Fruit fly (Drosophila melanogaster): ENCODE measurements around the gene CG9427.

CG9427 gene

DNA sequence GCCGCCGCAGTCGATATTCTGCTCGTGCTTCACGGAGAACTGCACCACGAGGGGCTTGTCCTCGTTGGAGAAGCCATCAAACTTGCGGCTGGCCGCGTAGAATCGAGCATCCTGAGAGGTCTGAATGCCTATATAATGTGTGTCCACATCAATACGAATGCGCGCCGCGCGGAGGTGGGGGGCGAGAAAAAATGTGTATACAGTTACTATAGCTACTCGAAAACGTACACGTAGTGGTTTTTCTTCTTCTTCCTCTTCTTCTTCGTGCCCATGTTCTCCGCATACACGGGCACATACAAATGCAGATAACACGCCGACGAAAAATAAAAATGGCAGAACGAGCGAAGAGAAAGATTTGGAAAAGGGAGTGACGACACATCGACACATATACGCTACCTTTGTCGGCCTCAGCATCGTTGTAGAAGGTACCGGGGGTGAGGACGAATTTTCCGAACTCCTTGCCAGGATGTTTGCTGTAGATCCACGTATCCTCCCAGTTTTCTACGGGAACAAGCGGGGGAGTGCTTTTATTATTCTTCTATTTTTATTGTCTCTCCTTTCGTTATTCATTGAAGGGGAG lies 3.4 kb upstream of the CG9427 start:
- no peak for TF ChIP-seq CTCF (optimal IDR thresholded peaks at IDR 0.05)
- no peak for TF ChIP-seq CG8478 (optimal IDR thresholded peaks at IDR 0.05)

dm6 chr3R:9628607-9629006 lies 1.9 kb upstream of the CG9427 start:
- TF ChIP-seq CG8478 (optimal IDR thresholded peaks at IDR 0.05) (no peak), CTCF (optimal IDR thresholded peaks at IDR 0.05) (no peak)

- TF ChIP-seq CG8478 (optimal IDR thresholded peaks at IDR 0.05) (no peak), CTCF (optimal IDR thresholded peaks at IDR 0.05) (no peak)
Observed at dm6 chr3R:9628036-9628435, 1.3 kb upstream of the CG9427 start.

- no peak for TF ChIP-seq CTCF (optimal IDR thresholded peaks at IDR 0.05)
- no peak for TF ChIP-seq CG8478 (optimal IDR thresholded peaks at IDR 0.05)
Observed at dm6 chr3R:9626266-9626665, 464 bp downstream of the CG9427 start.

- TF ChIP-seq CG8478 (optimal IDR thresholded peaks at IDR 0.05), result no peak
- no peak for TF ChIP-seq CTCF (optimal IDR thresholded peaks at IDR 0.05)
Observed at dm6 chr3R:9625443-9625842, 1.3 kb downstream of the CG9427 start.

dm6 chr3R:9620278-9620677 lies 6.5 kb downstream of the CG9427 start:
- TF ChIP-seq CTCF (optimal IDR thresholded peaks at IDR 0.05) (no peak), CG8478 (optimal IDR thresholded peaks at IDR 0.05) (no peak)

DNA sequence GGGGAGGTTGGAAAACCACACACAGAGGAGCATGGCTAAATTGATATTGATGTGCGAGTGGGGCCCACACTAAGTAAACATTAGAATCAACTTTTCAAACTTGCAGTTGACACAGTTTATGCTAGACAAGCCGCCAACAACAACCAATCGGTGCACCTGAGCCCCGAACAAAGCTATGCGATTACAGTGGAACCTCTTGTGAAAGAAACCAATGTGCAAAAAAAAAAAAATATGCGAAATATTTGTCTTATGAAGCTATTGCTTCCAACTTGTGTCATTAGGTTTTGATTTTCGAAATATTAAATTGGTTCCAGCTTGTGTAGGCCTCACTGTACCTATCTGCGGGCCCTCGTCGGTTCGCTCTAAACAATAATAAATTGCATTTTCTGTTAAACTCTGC lies 8.4 kb downstream of the CG9427 start:
- no peak for TF ChIP-seq CTCF (optimal IDR thresholded peaks at IDR 0.05)
- no peak for TF ChIP-seq CG8478 (optimal IDR thresholded peaks at IDR 0.05)

DNA sequence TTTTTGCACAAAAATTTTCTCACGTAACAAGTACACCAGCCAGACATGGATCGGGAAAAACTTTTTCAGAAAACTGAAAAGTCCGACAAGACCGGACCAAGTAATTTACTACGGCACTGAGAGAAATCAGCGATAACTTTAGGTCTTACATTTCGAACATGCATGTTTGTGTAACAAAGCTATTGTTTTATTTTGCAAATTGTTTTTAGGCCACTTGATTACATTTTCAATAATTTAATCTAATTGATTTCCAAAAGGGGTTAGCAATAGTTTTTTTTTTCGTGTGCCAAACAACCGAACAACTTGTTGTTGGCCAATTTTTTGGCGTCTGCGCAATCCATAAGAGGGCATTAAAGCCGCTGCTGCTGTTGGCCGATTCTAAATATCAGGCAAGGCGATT lies 13.6 kb downstream of the CG9427 start:
- no peak for TF ChIP-seq CG8478 (optimal IDR thresholded peaks at IDR 0.05)
- TF ChIP-seq CTCF (optimal IDR thresholded peaks at IDR 0.05), result no peak

- TF ChIP-seq CTCF (optimal IDR thresholded peaks at IDR 0.05) (no peak), CG8478 (optimal IDR thresholded peaks at IDR 0.05) (no peak)
Observed at dm6 chr3R:9612217-9612616, 14.5 kb downstream of the CG9427 start.

DNA sequence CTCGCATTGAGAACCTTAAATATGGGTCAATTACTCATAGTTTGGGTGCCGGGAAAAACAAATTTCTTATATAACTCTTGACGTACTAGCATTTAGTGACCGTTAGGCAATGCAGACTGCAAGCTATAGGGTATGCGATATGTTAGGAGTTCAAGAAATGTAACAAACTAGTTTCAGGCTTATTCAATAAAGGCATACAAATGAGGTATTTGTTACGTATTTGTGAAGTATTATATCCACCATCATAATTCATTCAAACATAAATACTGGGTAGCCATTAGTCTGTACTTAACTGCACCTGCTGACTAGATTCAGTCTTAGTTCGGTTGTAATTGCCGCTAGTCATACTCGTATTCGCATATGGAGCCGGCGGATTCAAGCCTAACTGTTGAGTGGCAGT lies 18.5 kb downstream of the CG9427 start:
- TF ChIP-seq CG8478 (optimal IDR thresholded peaks at IDR 0.05) (no peak), CTCF (optimal IDR thresholded peaks at IDR 0.05) (no peak)

DNA sequence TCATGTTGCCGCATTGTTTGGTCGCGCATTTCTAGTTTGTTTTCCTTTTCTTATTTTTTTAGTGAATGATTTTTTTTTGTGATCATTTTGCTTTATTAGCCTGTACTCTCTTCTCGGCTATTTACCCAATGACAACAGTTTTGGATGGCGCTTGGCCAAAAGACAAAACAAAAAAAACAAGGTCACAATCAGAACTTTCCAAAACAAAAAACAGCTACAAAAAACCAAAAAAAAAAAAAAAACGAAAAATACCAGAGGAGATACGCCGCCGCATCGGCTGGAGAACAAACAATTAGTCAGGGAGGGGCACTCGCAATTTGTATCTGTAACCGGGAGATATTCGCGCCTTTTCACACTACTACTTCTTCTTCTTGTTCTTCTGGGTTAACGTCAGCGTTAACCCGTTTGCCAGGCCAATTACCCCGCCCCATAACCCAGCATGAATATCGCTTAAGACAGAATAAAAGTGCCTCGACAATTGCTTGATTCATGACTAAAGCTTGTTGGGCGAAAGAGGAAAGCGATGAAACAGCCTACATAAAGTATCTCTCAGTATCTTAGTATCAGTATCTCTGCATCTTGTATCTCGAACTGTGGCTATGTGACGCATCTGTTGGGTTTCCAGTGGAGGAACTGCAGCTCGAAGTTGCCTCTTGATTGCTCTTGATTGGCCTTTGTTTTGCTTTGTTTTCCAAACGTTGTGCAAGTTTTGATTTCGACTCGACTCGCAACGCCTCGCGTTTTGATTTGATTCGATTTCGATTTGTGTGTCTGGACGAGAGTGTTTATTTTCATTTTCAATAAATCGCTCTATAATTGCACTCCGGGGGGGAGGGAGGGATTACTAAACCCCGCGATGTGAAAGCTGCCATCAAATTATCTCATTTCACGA lies 19.6 kb downstream of the CG9427 start:
- TF ChIP-seq CG8478 (optimal IDR thresholded peaks at IDR 0.05) (no peak), CTCF (optimal IDR thresholded peaks at IDR 0.05) (no peak)

DNA sequence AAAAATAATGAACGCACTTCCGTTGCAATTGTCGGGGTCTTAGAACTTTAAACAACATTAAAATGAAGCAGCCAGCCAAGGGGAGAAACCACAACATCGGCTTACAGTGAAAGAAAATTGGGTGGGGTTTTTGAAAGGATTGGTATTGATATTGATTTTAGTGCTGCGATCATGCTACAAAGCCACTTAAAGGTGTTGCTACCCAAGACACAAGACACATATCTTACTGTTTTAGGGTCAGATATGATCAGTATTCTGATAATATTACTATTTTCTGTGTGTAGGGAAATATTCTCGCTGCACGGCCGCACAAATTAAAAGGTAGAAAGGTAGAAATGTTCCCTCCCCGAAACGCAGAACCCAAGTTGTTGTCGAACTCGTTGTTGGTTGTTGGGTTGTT lies 21.6 kb downstream of the CG9427 start:
- no peak for TF ChIP-seq CTCF (optimal IDR thresholded peaks at IDR 0.05)
- no peak for TF ChIP-seq CG8478 (optimal IDR thresholded peaks at IDR 0.05)

DNA sequence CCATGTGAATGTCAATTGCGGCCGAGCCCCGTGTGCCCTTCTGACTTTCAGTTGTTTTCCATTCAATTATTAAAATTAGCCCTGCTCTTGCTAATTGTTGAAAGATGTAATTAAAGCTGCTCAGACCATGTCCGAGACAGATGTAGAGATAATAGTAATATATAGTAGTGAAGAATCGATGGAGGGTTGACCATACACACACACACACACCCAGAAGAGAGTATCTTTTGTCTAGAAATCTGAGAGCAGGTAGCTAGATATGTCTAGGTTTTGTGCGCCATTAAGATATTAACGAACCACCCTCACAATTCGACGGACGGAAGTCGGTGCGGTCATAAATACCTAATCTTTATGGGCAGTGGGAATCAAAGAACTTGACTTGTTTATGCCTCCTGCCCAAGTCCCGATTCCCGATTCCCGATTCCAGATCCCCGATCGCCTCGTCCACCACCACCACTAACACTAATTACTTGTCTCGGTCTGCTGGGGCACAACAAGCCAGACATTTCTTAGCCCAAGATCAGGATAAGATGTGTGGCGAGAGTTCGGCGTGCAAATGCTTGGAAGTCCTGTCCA lies 22.2 kb downstream of the CG9427 start:
- no peak for TF ChIP-seq CG8478 (optimal IDR thresholded peaks at IDR 0.05)
- no peak for TF ChIP-seq CTCF (optimal IDR thresholded peaks at IDR 0.05)

- TF ChIP-seq CTCF (optimal IDR thresholded peaks at IDR 0.05) (no peak), CG8478 (optimal IDR thresholded peaks at IDR 0.05) (no peak)
Observed at dm6 chr3R:9603022-9603942, 23.4 kb downstream of the CG9427 start.

- TF ChIP-seq CTCF (optimal IDR thresholded peaks at IDR 0.05) (no peak), CG8478 (optimal IDR thresholded peaks at IDR 0.05) (no peak)
Observed at dm6 chr3R:9601949-9602348, 24.8 kb downstream of the CG9427 start.

Measured in S2 (cell line).